Worm (Caenorhabditis elegans) whole organism, L1 larva: ENCODE results near the gene C53D6.10.

ENCODE experiments used
- C16A3.4 ChIP-seq: fragments of 150-350 bp; optimal IDR thresholded peaks from 2 replicates; lab custom pipeline; 2014; ENCODE audit warnings: missing biosample characterization, missing genetic modification characterization
- aly-2 ChIP-seq: fragments of 150-350 bp; optimal IDR thresholded peaks from 2 replicates; lab custom pipeline; 2014; ENCODE audit warnings: missing biosample characterization, missing genetic modification characterization
- ama-1 ChIP-seq: fragments of 150-350 bp; optimal IDR thresholded peaks from 2 replicates; lab custom pipeline; 2014
- efl-1 ChIP-seq, 4 experiments: fragments of 150-350 bp; optimal IDR thresholded peaks in 3 of 4; peaks in 1 of 4; 1 replicate in 1 of 4; 2 replicates in 3 of 4; lab custom pipeline; 2014; ENCODE audit warnings: missing biosample characterization in 2 of 4, missing genetic modification characterization in 2 of 4, missing genetic modification reagents in 2 of 4
- elt-2 ChIP-seq: sonication (generic microtip); optimal IDR thresholded peaks from 2 replicates; lab custom pipeline; 2016; ENCODE audit warnings: missing genetic modification characterization, mild to moderate bottlenecking, inconsistent platforms, missing compliant biosample characterization, missing genetic modification reagents
- fkh-10 ChIP-seq: sonication (generic microtip); optimal IDR thresholded peaks from 2 replicates; lab custom pipeline; 2017; ENCODE audit warnings: missing biosample characterization, missing genetic modification reagents, missing genetic modification characterization
- fkh-8 ChIP-seq: sonication (generic microtip); optimal IDR thresholded peaks from 2 replicates; lab custom pipeline; 2016; ENCODE audit warnings: mild to moderate bottlenecking, missing genetic modification characterization, missing compliant biosample characterization
- fos-1 ChIP-seq: fragments of 150-350 bp; optimal IDR thresholded peaks from 2 replicates; lab custom pipeline; 2014; ENCODE audit warnings: missing biosample characterization, missing genetic modification characterization
- nhr-12 ChIP-seq: sonication (generic microtip); optimal IDR thresholded peaks from 2 replicates; lab custom pipeline; 2017; ENCODE audit warnings: missing biosample characterization, missing genetic modification characterization
- nhr-71 ChIP-seq: sonication (generic microtip); optimal IDR thresholded peaks from 2 replicates; lab custom pipeline; 2016; ENCODE audit warnings: mild to moderate bottlenecking, missing genetic modification characterization, moderate library complexity, missing compliant biosample characterization
- nhr-85 ChIP-seq: sonication (generic microtip); peaks from one replicate; lab custom pipeline; 2016; ENCODE audit warnings: missing genetic modification characterization, inconsistent platforms, missing compliant biosample characterization
- sptf-1 ChIP-seq: fragments of 150-350 bp; optimal IDR thresholded peaks from 2 replicates; lab custom pipeline; 2014; ENCODE audit warnings: missing biosample characterization, missing genetic modification characterization
- unc-98 ChIP-seq: fragments of 200-800 bp; sonication (Bioruptor generic); IDR thresholded peaks from 2 replicates; pipeline ENCODE4 v1.3.6; 2022; ENCODE audit warnings: missing genetic modification characterization, missing compliant biosample characterization
- zag-1 ChIP-seq: fragments of 150-350 bp; optimal IDR thresholded peaks from 2 replicates; lab custom pipeline; 2014; ENCODE audit warnings: missing biosample characterization, missing genetic modification characterization

DNA sequence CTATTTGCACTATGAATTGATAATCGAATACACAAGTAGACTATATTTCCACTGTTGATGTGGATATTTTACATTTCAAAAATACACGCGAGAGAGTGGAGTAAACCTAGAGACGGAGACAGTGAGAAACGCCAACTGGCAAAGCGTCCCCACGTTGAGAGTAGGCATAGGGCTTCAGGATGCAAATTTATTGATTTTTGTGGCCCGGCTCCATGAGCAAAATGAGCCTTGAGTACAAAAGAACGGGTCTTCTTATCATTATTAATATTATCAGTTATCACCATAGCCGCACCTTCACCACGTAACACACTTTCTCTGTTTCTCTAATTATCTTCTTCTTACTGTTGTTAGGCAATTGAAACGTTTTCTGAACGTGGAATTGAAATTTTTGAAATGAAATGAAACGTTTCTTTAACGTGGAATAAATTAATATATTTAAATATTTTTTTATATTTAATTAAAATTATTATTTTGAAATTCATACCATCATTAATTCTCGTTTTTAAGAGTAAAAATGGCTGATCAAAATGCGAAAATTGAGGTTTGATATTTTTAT, 47.4 kb downstream of the C53D6.10 start, which contains the start of gene bre-1:
- TF ChIP-seq fos-1 (tag; lab: Kevin White, UChicago) (no peak), fkh-10 (GFP tag; lab: Kevin White, UChicago) (no peak), ama-1 (lab: Kevin White, UChicago) (no peak), elt-2 (tag; lab: Kevin White, UChicago) (peak; percentile 47), aly-2 (tag; lab: Kevin White, UChicago) (no peak), zag-1 (tag; lab: Kevin White, UChicago) (no peak), nhr-71 (no peak), nhr-12 (no peak), unc-98 (GFP tag; lab: Robert Waterston, UW) (no peak), fkh-8 (tag; lab: Kevin White, UChicago) (no peak), C16A3.4 (tag; lab: Kevin White, UChicago) (no peak), efl-1 (optimal IDR thresholded peaks at IDR 0.05; lab: Kevin White, UChicago) (no peak), efl-1 (GFP tag; optimal IDR thresholded peaks at IDR 0.05 in 1 of 2; lab: Kevin White, UChicago) (peak in 1 of 2 experiments; percentile 83), nhr-85 (tag; lab: Kevin White, UChicago) (no peak), sptf-1 (tag; lab: Kevin White, UChicago) (no peak)
